Fruit fly (Drosophila melanogaster) whole organism, embryonic: ENCODE results near the gene CG45045.

ENCODE experiments used
- Asciz ChIP-seq: fragments of 200-800 bp; sonication (Bioruptor generic); optimal IDR thresholded peaks from 2 replicates; lab custom pipeline; 2017; ENCODE audit warnings: missing biosample characterization, mild to moderate bottlenecking, missing genetic modification characterization, missing genetic modification reagents
- Atf3 ChIP-seq: fragments of 200-800 bp; sonication (Bioruptor generic); optimal IDR thresholded peaks from 3 replicates; lab custom pipeline; 2016; ENCODE audit warnings: missing biosample characterization, missing genetic modification characterization
- Awh ChIP-seq: fragments of 200-800 bp; sonication (Bioruptor generic); IDR thresholded peaks from 2 replicates; pipeline ENCODE4, ENCODE4 v1.3.6; 2022; ENCODE audit warnings: missing biosample characterization, missing genetic modification characterization
- CG10147 ChIP-seq: fragments of 200-800 bp; sonication (Bioruptor generic); optimal IDR thresholded peaks from 2 replicates; lab custom pipeline; 2019; ENCODE audit warnings: missing biosample characterization, mild to moderate bottlenecking, missing genetic modification characterization, moderate library complexity
- CG10267 ChIP-seq: fragments of 200-800 bp; sonication (Bioruptor generic); optimal IDR thresholded peaks from 2 replicates; lab custom pipeline; 2018; ENCODE audit warnings: missing biosample characterization, mild to moderate bottlenecking, missing genetic modification characterization, moderate library complexity
- CG10274 ChIP-seq: fragments of 200-800 bp; sonication (Bioruptor generic); optimal IDR thresholded peaks from 3 replicates; lab custom pipeline; 2017; ENCODE audit warnings: missing biosample characterization, mild to moderate bottlenecking, missing genetic modification characterization
- CG10543 ChIP-seq: fragments of 200-800 bp; sonication (Bioruptor generic); optimal IDR thresholded peaks from 3 replicates; lab custom pipeline; 2017; ENCODE audit warnings: missing biosample characterization, mild to moderate bottlenecking, missing genetic modification characterization, moderate library complexity
- CG12236 ChIP-seq: fragments of 200-800 bp; sonication (Bioruptor generic); optimal IDR thresholded peaks from 2 replicates; lab custom pipeline; 2016; ENCODE audit warnings: missing biosample characterization, missing genetic modification characterization
- CG13624 ChIP-seq: fragments of 200-800 bp; sonication (Bioruptor generic); optimal IDR thresholded peaks from 2 replicates; lab custom pipeline; 2016; ENCODE audit warnings: missing biosample characterization, missing genetic modification characterization
- CG15514 ChIP-seq: fragments of 200-800 bp; sonication (Bioruptor generic); optimal IDR thresholded peaks from 3 replicates; lab custom pipeline; 2017; ENCODE audit warnings: missing biosample characterization, missing genetic modification characterization, mild to moderate bottlenecking, moderate library complexity, missing genetic modification reagents
- CG17829 ChIP-seq: fragments of 200-800 bp; optimal IDR thresholded peaks from 2 replicates; lab custom pipeline; 2019; ENCODE audit warnings: missing biosample characterization, mild to moderate bottlenecking, missing genetic modification characterization, moderate library complexity
- CG17912 ChIP-seq: fragments of 200-800 bp; sonication (Bioruptor generic); optimal IDR thresholded peaks from 2 replicates; lab custom pipeline; 2018; ENCODE audit warnings: missing biosample characterization, mild to moderate bottlenecking, missing genetic modification characterization
- CG1832 ChIP-seq: fragments of 200-800 bp; sonication (Bioruptor generic); optimal IDR thresholded peaks from 2 replicates; lab custom pipeline; 2017; ENCODE audit warnings: missing biosample characterization, mild to moderate bottlenecking, missing genetic modification characterization, inconsistent platforms
- CG2116 ChIP-seq: fragments of 200-800 bp; sonication (Bioruptor generic); optimal IDR thresholded peaks from 3 replicates; lab custom pipeline; 2018; ENCODE audit warnings: missing biosample characterization, mild to moderate bottlenecking, missing genetic modification characterization
- CG2875 ChIP-seq: fragments of 200-800 bp; sonication (Bioruptor generic); optimal IDR thresholded peaks from 2 replicates; lab custom pipeline; 2017; ENCODE audit warnings: missing biosample characterization, mild to moderate bottlenecking, missing genetic modification characterization, missing genetic modification reagents
- CG31224 ChIP-seq: fragments of 200-800 bp; sonication (Bioruptor generic); IDR thresholded peaks from 2 replicates; pipeline ENCODE4 v1.3.6; 2022; ENCODE audit warnings: missing biosample characterization, missing genetic modification characterization
- CG32532 ChIP-seq: fragments of 200-800 bp; sonication (Bioruptor generic); IDR thresholded peaks from 2 replicates; pipeline ENCODE4 v1.3.6; 2022; ENCODE audit warnings: missing biosample characterization, missing genetic modification characterization
- CG3838 ChIP-seq: fragments of 200-800 bp; sonication (Bioruptor generic); optimal IDR thresholded peaks from 3 replicates; lab custom pipeline; 2016; ENCODE audit warnings: missing biosample characterization, missing genetic modification characterization
- CG4282 ChIP-seq: fragments of 200-800 bp; sonication (Bioruptor generic); optimal IDR thresholded peaks from 2 replicates; lab custom pipeline; 2016; ENCODE audit warnings: missing biosample characterization, missing genetic modification characterization
- CG4404 ChIP-seq: fragments of 200-800 bp; sonication (Bioruptor generic); IDR thresholded peaks from 2 replicates; pipeline ENCODE4 v1.3.6; 2022; ENCODE audit warnings: missing biosample characterization, missing genetic modification characterization
- CG9437 ChIP-seq: fragments of 200-800 bp; sonication (Bioruptor generic); optimal IDR thresholded peaks from 2 replicates; lab custom pipeline; 2018; ENCODE audit warnings: missing biosample characterization, mild to moderate bottlenecking, missing genetic modification characterization
- Deaf1 ChIP-seq: fragments of 200-800 bp; optimal IDR thresholded peaks from 3 replicates; lab custom pipeline; 2019; ENCODE audit warnings: missing biosample characterization, mild to moderate bottlenecking, missing genetic modification characterization, moderate library complexity
- Dip3 ChIP-seq: fragments of 200-800 bp; sonication (Bioruptor generic); optimal IDR thresholded peaks from 3 replicates; lab custom pipeline; 2016; ENCODE audit warnings: missing biosample characterization, missing genetic modification characterization
- Doc3 ChIP-seq: fragments of 200-800 bp; sonication (Bioruptor generic); IDR thresholded peaks from 3 replicates; pipeline ENCODE4 v1.3.6; 2022; ENCODE audit warnings: missing biosample characterization, missing genetic modification characterization; ENCODE audit not compliant: partially characterized antibody
- H2.0 ChIP-seq: fragments of 200-800 bp; sonication (Bioruptor generic); IDR thresholded peaks from 2 replicates; pipeline ENCODE4 v1.3.6; 2022; ENCODE audit warnings: missing biosample characterization, missing genetic modification characterization
- Lpt ChIP-seq: fragments of >200 bp; optimal IDR thresholded peaks from 2 replicates; lab custom pipeline; 2018; ENCODE audit warnings: missing biosample characterization, missing genetic modification characterization
- Myb ChIP-seq: fragments of 200-800 bp; sonication (Bioruptor generic); optimal IDR thresholded peaks from 2 replicates; lab custom pipeline; 2016; ENCODE audit warnings: missing biosample characterization, missing genetic modification characterization
- NfI ChIP-seq: fragments of 200-800 bp; sonication (Bioruptor generic); optimal IDR thresholded peaks from 3 replicates; lab custom pipeline; 2018; ENCODE audit warnings: missing biosample characterization, mild to moderate bottlenecking, missing genetic modification characterization, moderate library complexity
- PHDP ChIP-seq: fragments of 200-800 bp; sonication (Bioruptor generic); optimal IDR thresholded peaks from 3 replicates; lab custom pipeline; 2018; ENCODE audit warnings: missing biosample characterization, mild to moderate bottlenecking, missing genetic modification characterization, moderate library complexity
- TFAM ChIP-seq: fragments of 200-800 bp; sonication (Bioruptor generic); optimal IDR thresholded peaks from 2 replicates; lab custom pipeline; 2017; ENCODE audit warnings: missing biosample characterization, missing genetic modification characterization, inconsistent platforms
- Xbp1 ChIP-seq: fragments of 200-800 bp; sonication (Bioruptor generic); optimal IDR thresholded peaks from 3 replicates; lab custom pipeline; 2016; ENCODE audit warnings: missing biosample characterization, mild to moderate bottlenecking, missing genetic modification characterization
- YL-1 ChIP-seq: fragments of 200-800 bp; sonication (Bioruptor generic); optimal IDR thresholded peaks from 3 replicates; lab custom pipeline; 2017; ENCODE audit warnings: missing biosample characterization, mild to moderate bottlenecking, missing genetic modification characterization
- ap ChIP-seq: fragments of 200-800 bp; sonication (Bioruptor generic); IDR thresholded peaks from 2 replicates; pipeline ENCODE4 v1.3.6; 2022; ENCODE audit warnings: missing biosample characterization, missing genetic modification characterization
- caup ChIP-seq: fragments of 200-800 bp; sonication (Bioruptor generic); optimal IDR thresholded peaks from 3 replicates; lab custom pipeline; 2017; ENCODE audit warnings: missing biosample characterization, mild to moderate bottlenecking, missing genetic modification characterization, moderate library complexity; ENCODE audit not compliant: severe bottlenecking
- croc ChIP-seq: fragments of 200-800 bp; sonication (Bioruptor generic); conservative IDR thresholded peaks from 3 replicates; pipeline ENCODE4 v1.3.6; 2022; ENCODE audit warnings: missing biosample characterization, missing genetic modification characterization
- dmrt99B ChIP-seq: fragments of 200-800 bp; sonication (Bioruptor generic); optimal IDR thresholded peaks from 2 replicates; lab custom pipeline; 2018; ENCODE audit warnings: missing biosample characterization, mild to moderate bottlenecking, missing genetic modification characterization, moderate library complexity
- gsb-n ChIP-seq: fragments of 200-800 bp; sonication (Bioruptor generic); optimal IDR thresholded peaks from 3 replicates; lab custom pipeline; 2018; ENCODE audit warnings: missing biosample characterization, mild to moderate bottlenecking, missing genetic modification characterization
- ham ChIP-seq: fragments of 200-800 bp; sonication (Bioruptor generic); IDR thresholded peaks from 2 replicates; pipeline ENCODE4 v1.3.6; 2022; ENCODE audit warnings: missing biosample characterization, missing genetic modification characterization
- hbn ChIP-seq: fragments of 200-800 bp; sonication (Bioruptor generic); IDR thresholded peaks from 2 replicates; pipeline ENCODE4 v1.3.6; 2022; ENCODE audit warnings: missing biosample characterization, missing genetic modification characterization; ENCODE audit not compliant: partially characterized antibody
- lov ChIP-seq, 2 experiments: fragments of 200-800 bp in 1 of 2; fragments of >200 bp in 1 of 2; sonication (Bioruptor generic) in 1 of 2; IDR thresholded peaks in 1 of 2; optimal IDR thresholded peaks in 1 of 2; 2 replicates in 1 of 2; 3 replicates in 1 of 2; pipeline versions ENCODE4 v1.3.6 to Lab custom; 2017 to 2022; ENCODE audit warnings: missing biosample characterization in 1 of 2, missing genetic modification characterization in 1 of 2
- pan ChIP-seq, 4 experiments: fragments of >200 bp in 3 of 4; fragments of 200-800 bp in 1 of 4; sonication (Bioruptor generic) in 1 of 4; optimal IDR thresholded peaks in 3 of 4; IDR thresholded peaks in 1 of 4; 2 replicates each; pipeline versions ENCODE4 v1.3.6 to Lab custom; 2017 to 2022; ENCODE audit warnings: missing biosample characterization in 2 of 4, missing genetic modification characterization in 2 of 4, mixed read lengths in 1 of 4
- peb ChIP-seq: fragments of 200-800 bp; sonication (Bioruptor generic); IDR thresholded peaks from 2 replicates; pipeline ENCODE4 v1.3.6; 2022; ENCODE audit warnings: missing biosample characterization, missing genetic modification characterization
- shn ChIP-seq: fragments of 200-800 bp; sonication (Bioruptor generic); optimal IDR thresholded peaks from 3 replicates; lab custom pipeline; 2016; ENCODE audit warnings: missing biosample characterization, missing genetic modification characterization
- sim ChIP-seq: fragments of 200-800 bp; sonication (Bioruptor generic); IDR thresholded peaks from 2 replicates; pipeline ENCODE4 v1.3.6; 2022; ENCODE audit warnings: missing biosample characterization, missing genetic modification characterization
- tna ChIP-seq: fragments of 200-800 bp; sonication (Bioruptor generic); IDR thresholded peaks from 2 replicates; pipeline ENCODE4 v1.3.6; 2022; ENCODE audit warnings: missing biosample characterization, missing genetic modification characterization; ENCODE audit not compliant: partially characterized antibody
- toy ChIP-seq: fragments of 200-800 bp; sonication (Bioruptor generic); IDR thresholded peaks from 2 replicates; pipeline ENCODE4 v1.3.6; 2022; ENCODE audit warnings: missing biosample characterization, missing genetic modification characterization
- vvl ChIP-seq: fragments of 200-800 bp; sonication (Bioruptor generic); IDR thresholded peaks from 2 replicates; pipeline ENCODE4 v1.3.6; 2022; ENCODE audit warnings: missing biosample characterization, missing genetic modification characterization
- zen2 ChIP-seq: fragments of 200-800 bp; sonication (Bioruptor generic); IDR thresholded peaks from 3 replicates; pipeline ENCODE4 v1.3.6; 2022; ENCODE audit warnings: missing biosample characterization, missing genetic modification characterization; ENCODE audit not compliant: partially characterized antibody

Gene CG45045

dm6 chr3R:17716858-17717596, 49.7 kb downstream of the CG45045 start (continued):
- no peak for TF ChIP-seq CG17912
- TF ChIP-seq hbn (GFP tag; lab: Robert Waterston, UW) = no peak
- TF ChIP-seq CG10267 (tag; lab: Kevin White, UChicago) = peak; percentile 57
- TF ChIP-seq gsb-n (tag; lab: Kevin White, UChicago) = peak; percentile 68
- TF ChIP-seq CG10274 (GFP tag; lab: Kevin White, UChicago) = no peak
- TF ChIP-seq CG17829 = peak; percentile 22
- TF ChIP-seq Awh (GFP tag; lab: Robert Waterston, UW) = no peak
- no peak for TF ChIP-seq sim (GFP tag; lab: Robert Waterston, UW)
- no peak for TF ChIP-seq CG4404
- no peak for TF ChIP-seq TFAM (GFP tag; lab: Kevin White, UChicago)
- peak; percentile 49 for TF ChIP-seq YL-1 (GFP tag; lab: Kevin White, UChicago)
- TF ChIP-seq CG15514 = peak; percentile 47
- no peak for TF ChIP-seq CG31224 (GFP tag; lab: Robert Waterston, UW)
- no peak for TF ChIP-seq Asciz
- TF ChIP-seq PHDP (tag; lab: Kevin White, UChicago) = peak; percentile 2
- no peak for TF ChIP-seq CG3838
- TF ChIP-seq vvl (GFP tag; lab: Robert Waterston, UW) = no peak
- TF ChIP-seq peb (GFP tag; lab: Robert Waterston, UW) = no peak
- no peak for TF ChIP-seq zen2 (GFP tag; lab: Robert Waterston, UW)
- no peak for TF ChIP-seq CG2875 (GFP tag; lab: Kevin White, UChicago)
- TF ChIP-seq CG1832 = peak; percentile 98
- TF ChIP-seq CG2116 (GFP tag; lab: Kevin White, UChicago) = peak; percentile 49
- no peak for TF ChIP-seq CG9437 (GFP tag; lab: Kevin White, UChicago)
- TF ChIP-seq Myb (GFP tag; lab: Kevin White, UChicago) = peak; percentile 22
- no peak for TF ChIP-seq CG12236 (GFP tag; lab: Kevin White, UChicago)
- no peak for TF ChIP-seq Dip3 (GFP tag; lab: Kevin White, UChicago)
- TF ChIP-seq CG13624 (GFP tag; lab: Kevin White, UChicago) = peak; percentile 66
- no peak for TF ChIP-seq Doc3 (GFP tag; lab: Robert Waterston, UW)
- peak; percentile 85 for TF ChIP-seq CG10543
- TF ChIP-seq Lpt (GFP tag; lab: Kevin White, UChicago) = no peak
- no peak for TF ChIP-seq tna (GFP tag; lab: Robert Waterston, UW)
- TF ChIP-seq toy (GFP tag; lab: Robert Waterston, UW) = no peak
- TF ChIP-seq dmrt99B (tag; lab: Kevin White, UChicago) = peak; percentile 21
- peak; percentile 46 for TF ChIP-seq caup
- no peak for TF ChIP-seq Atf3 (GFP tag; lab: Kevin White, UChicago)
- no peak for TF ChIP-seq lov (optimal IDR thresholded peaks at IDR 0.05; lab: Kevin White, UChicago)
- no peak for TF ChIP-seq lov (GFP tag; IDR thresholded peaks at IDR 0.05; lab: Robert Waterston, UW)
- no peak for TF ChIP-seq CG32532
- no peak for TF ChIP-seq ham (GFP tag; lab: Robert Waterston, UW)
- TF ChIP-seq Xbp1 = no peak
- TF ChIP-seq pan (optimal IDR thresholded peaks at IDR 0.05; lab: Kevin White, UChicago) = no peak
- TF ChIP-seq pan (GFP tag; optimal IDR thresholded peaks at IDR 0.05 in 1 of 2, IDR thresholded peaks at IDR 0.05 in 1 of 2) = no peak
- TF ChIP-seq shn = peak; percentile 48
- no peak for TF ChIP-seq NfI (GFP tag; lab: Kevin White, UChicago)
- no peak for TF ChIP-seq croc
- TF ChIP-seq ap (GFP tag; lab: Robert Waterston, UW) = no peak
- TF ChIP-seq H2.0 (GFP tag; lab: Robert Waterston, UW) = no peak
- TF ChIP-seq CG10147 (GFP tag; lab: Kevin White, UChicago) = peak; percentile 8
- TF ChIP-seq CG4282 (GFP tag; lab: Kevin White, UChicago) = peak; percentile 19
- TF ChIP-seq Deaf1 (tag; lab: Kevin White, UChicago) = peak; percentile 75
